Fruit fly (Drosophila melanogaster) whole organism, embryonic: ENCODE data around the gene Rnp4F.

Experiments
- CG13296 ChIP-seq: fragments of 200-800 bp; sonication (Bioruptor generic); optimal IDR thresholded peaks from 3 replicates; lab custom pipeline; 2018; ENCODE audit warnings: missing biosample characterization, mild to moderate bottlenecking, missing genetic modification characterization
- CG13775 ChIP-seq: fragments of 200-800 bp; sonication (Bioruptor generic); optimal IDR thresholded peaks from 3 replicates; lab custom pipeline; 2017; ENCODE audit warnings: missing biosample characterization, mild to moderate bottlenecking, missing genetic modification characterization
- CG18262 ChIP-seq: fragments of 200-800 bp; optimal IDR thresholded peaks from 3 replicates; lab custom pipeline; 2019; ENCODE audit warnings: missing biosample characterization, mild to moderate bottlenecking, missing genetic modification characterization, moderate library complexity
- CG3847 ChIP-seq: fragments of 200-800 bp; sonication (Bioruptor generic); IDR thresholded peaks from 2 replicates; pipeline ENCODE4 v1.3.6; 2022; ENCODE audit warnings: missing biosample characterization, missing genetic modification characterization
- CG4424 ChIP-seq: fragments of 200-800 bp; sonication (Bioruptor generic); optimal IDR thresholded peaks from 3 replicates; lab custom pipeline; 2016; ENCODE audit warnings: missing biosample characterization, missing genetic modification characterization
- CG6272 ChIP-seq: fragments of 200-800 bp; sonication (Bioruptor generic); IDR thresholded peaks from 2 replicates; pipeline ENCODE4 v1.3.6; 2022; ENCODE audit warnings: missing biosample characterization, missing genetic modification characterization
- CG6683 ChIP-seq: fragments of 200-800 bp; sonication (Bioruptor generic); optimal IDR thresholded peaks from 2 replicates; lab custom pipeline; 2017; ENCODE audit warnings: missing biosample characterization, mild to moderate bottlenecking, missing genetic modification characterization, missing genetic modification reagents
- CG7839 ChIP-seq: fragments of 200-800 bp; sonication (Bioruptor generic); optimal IDR thresholded peaks from 3 replicates; lab custom pipeline; 2018; ENCODE audit warnings: missing biosample characterization, mild to moderate bottlenecking, missing genetic modification characterization, moderate library complexity
- CG7963 ChIP-seq: fragments of 200-800 bp; sonication (Bioruptor generic); IDR thresholded peaks from 3 replicates; pipeline ENCODE4 v1.3.6; 2022; ENCODE audit warnings: missing biosample characterization, missing genetic modification characterization; ENCODE audit not compliant: partially characterized antibody
- CG8281 ChIP-seq: fragments of 200-800 bp; sonication (Bioruptor generic); optimal IDR thresholded peaks from 2 replicates; lab custom pipeline; 2018; ENCODE audit warnings: missing biosample characterization, mild to moderate bottlenecking, missing genetic modification characterization, moderate library complexity
- PHDP ChIP-seq: fragments of 200-800 bp; sonication (Bioruptor generic); optimal IDR thresholded peaks from 3 replicates; lab custom pipeline; 2018; ENCODE audit warnings: missing biosample characterization, mild to moderate bottlenecking, missing genetic modification characterization, moderate library complexity
- gt ChIP-seq: fragments of 200-800 bp; sonication (Bioruptor generic); IDR thresholded peaks from 2 replicates; pipeline ENCODE4 v1.3.6; 2022; ENCODE audit warnings: missing biosample characterization, missing genetic modification characterization
- hb ChIP-seq: fragments of 200-800 bp; sonication (Bioruptor generic); IDR thresholded peaks from 3 replicates; pipeline ENCODE4 v1.3.6; 2022; ENCODE audit warnings: missing biosample characterization, missing genetic modification characterization; ENCODE audit not compliant: partially characterized antibody
- maf-S ChIP-seq: fragments of 200-800 bp; sonication (Bioruptor generic); optimal IDR thresholded peaks from 2 replicates; lab custom pipeline; 2016; ENCODE audit warnings: missing biosample characterization, missing genetic modification characterization
- shn ChIP-seq: fragments of 200-800 bp; sonication (Bioruptor generic); optimal IDR thresholded peaks from 3 replicates; lab custom pipeline; 2016; ENCODE audit warnings: missing biosample characterization, missing genetic modification characterization

The Rnp4F gene

dm6 chrX:5285835-5286234 lies 36.7 kb downstream of the Rnp4F start (continued):
- TF ChIP-seq maf-S (no peak), PHDP (tag; lab: Kevin White, UChicago) (peak; percentile 24), CG8281 (no peak), gt (no peak), CG6272 (GFP tag; lab: Robert Waterston, UW) (peak; percentile 44; the same call in 1 of the 2 replicates), CG6683 (GFP tag; lab: Kevin White, UChicago) (no peak), CG18262 (tag; lab: Kevin White, UChicago) (peak; percentile 21), CG13775 (peak; percentile 27), CG7963 (GFP tag; lab: Robert Waterston, UW) (no peak), shn (no peak), CG13296 (GFP tag; lab: Kevin White, UChicago) (peak; percentile 45), hb (no peak), CG7839 (tag; lab: Kevin White, UChicago) (peak; percentile 60), CG4424 (GFP tag; lab: Kevin White, UChicago) (peak; percentile 48), CG3847 (GFP tag; lab: Robert Waterston, UW) (peak; percentile 52; the same call in 1 of the 2 replicates)
